Fruit fly (Drosophila melanogaster) whole organism, embryonic: ENCODE results near the gene CG8851.
A peak's percentile ranks its signal among the peaks of the same experiment; 100 is the strongest.

ENCODE experiments used
- Ada2b ChIP-seq: fragments of 200-800 bp; sonication (Bioruptor generic); IDR thresholded peaks from 2 replicates; pipeline ENCODE4 v1.3.6; 2022; ENCODE audit warnings: missing biosample characterization, missing genetic modification characterization
- B-H2 ChIP-seq: fragments of 200-800 bp; sonication (Bioruptor generic); optimal IDR thresholded peaks from 2 replicates; lab custom pipeline; 2018; ENCODE audit warnings: missing biosample characterization, mild to moderate bottlenecking, missing genetic modification characterization
- Bgb ChIP-seq: fragments of 200-800 bp; sonication (Bioruptor generic); IDR thresholded peaks from 2 replicates; pipeline ENCODE4 v1.3.6; 2022; ENCODE audit warnings: missing biosample characterization, missing genetic modification characterization; ENCODE audit not compliant: partially characterized antibody
- CG10147 ChIP-seq: fragments of 200-800 bp; sonication (Bioruptor generic); optimal IDR thresholded peaks from 2 replicates; lab custom pipeline; 2019; ENCODE audit warnings: missing biosample characterization, mild to moderate bottlenecking, missing genetic modification characterization, moderate library complexity
- CG10274 ChIP-seq: fragments of 200-800 bp; sonication (Bioruptor generic); optimal IDR thresholded peaks from 3 replicates; lab custom pipeline; 2017; ENCODE audit warnings: missing biosample characterization, mild to moderate bottlenecking, missing genetic modification characterization
- CG10366 ChIP-seq: fragments of 200-800 bp; sonication (Bioruptor generic); IDR thresholded peaks from 2 replicates; pipeline ENCODE4 v1.3.6; 2022; ENCODE audit warnings: missing biosample characterization, missing genetic modification characterization
- CG11093 ChIP-seq: fragments of 200-800 bp; sonication (Bioruptor generic); IDR thresholded peaks from 3 replicates; pipeline ENCODE4 v1.3.6; 2022; ENCODE audit warnings: missing biosample characterization, missing genetic modification characterization
- CG11456 ChIP-seq: fragments of 200-800 bp; sonication (Bioruptor generic); IDR thresholded peaks from 3 replicates; pipeline ENCODE4 v1.3.6; 2022; ENCODE audit warnings: missing biosample characterization, missing genetic modification characterization
- CG12659 ChIP-seq: fragments of 200-800 bp; sonication (Bioruptor generic); optimal IDR thresholded peaks from 3 replicates; lab custom pipeline; 2017; ENCODE audit warnings: mild to moderate bottlenecking, missing biosample characterization, missing genetic modification reagents, missing genetic modification characterization
- CG14441 ChIP-seq: fragments of 200-800 bp; sonication (Bioruptor generic); IDR thresholded peaks from 2 replicates; pipeline ENCODE4 v1.3.6; 2022; ENCODE audit warnings: missing biosample characterization, missing genetic modification characterization
- CG1603 ChIP-seq: fragments of 200-800 bp; sonication (Bioruptor generic); optimal IDR thresholded peaks from 2 replicates; lab custom pipeline; 2019; ENCODE audit warnings: missing biosample characterization, mild to moderate bottlenecking, missing genetic modification characterization, moderate library complexity
- CG17802 ChIP-seq: fragments of 200-800 bp; sonication (Bioruptor generic); optimal IDR thresholded peaks from 2 replicates; lab custom pipeline; 2018; ENCODE audit warnings: missing biosample characterization, mild to moderate bottlenecking, missing genetic modification characterization, moderate library complexity
- CG18619 ChIP-seq: fragments of 200-800 bp; sonication (Bioruptor generic); optimal IDR thresholded peaks from 3 replicates; lab custom pipeline; 2017; ENCODE audit warnings: missing biosample characterization, mild to moderate bottlenecking, missing genetic modification characterization
- CG3163 ChIP-seq: fragments of 200-800 bp; sonication (Bioruptor generic); optimal IDR thresholded peaks from 3 replicates; lab custom pipeline; 2016; ENCODE audit warnings: missing biosample characterization, missing genetic modification characterization
- CG32767 ChIP-seq: fragments of 200-800 bp; sonication (Bioruptor generic); IDR thresholded peaks from 2 replicates; pipeline ENCODE4 v1.3.6; 2022; ENCODE audit warnings: missing biosample characterization, missing genetic modification characterization
- CG3407 ChIP-seq: fragments of 200-800 bp; sonication (Bioruptor generic); optimal IDR thresholded peaks from 2 replicates; lab custom pipeline; 2018; ENCODE audit warnings: missing biosample characterization, mild to moderate bottlenecking, missing genetic modification characterization
- CG4360 ChIP-seq: fragments of 200-800 bp; sonication (Bioruptor generic); IDR thresholded peaks from 2 replicates; pipeline ENCODE4 v1.3.6; 2022; ENCODE audit warnings: missing biosample characterization, missing genetic modification characterization
- CG4424 ChIP-seq: fragments of 200-800 bp; sonication (Bioruptor generic); optimal IDR thresholded peaks from 3 replicates; lab custom pipeline; 2016; ENCODE audit warnings: missing biosample characterization, missing genetic modification characterization
- CG6765 ChIP-seq: fragments of 200-800 bp; sonication (Bioruptor generic); optimal IDR thresholded peaks from 3 replicates; lab custom pipeline; 2017; ENCODE audit warnings: missing biosample characterization, mild to moderate bottlenecking, missing genetic modification characterization
- CG6813 ChIP-seq: fragments of 200-800 bp; sonication (Bioruptor generic); optimal IDR thresholded peaks from 2 replicates; lab custom pipeline; 2017; ENCODE audit warnings: missing biosample characterization, missing genetic modification characterization, mild to moderate bottlenecking, moderate library complexity, missing genetic modification reagents
- CG7839 ChIP-seq: fragments of 200-800 bp; sonication (Bioruptor generic); optimal IDR thresholded peaks from 3 replicates; lab custom pipeline; 2018; ENCODE audit warnings: missing biosample characterization, mild to moderate bottlenecking, missing genetic modification characterization, moderate library complexity
- CG8281 ChIP-seq: fragments of 200-800 bp; sonication (Bioruptor generic); optimal IDR thresholded peaks from 2 replicates; lab custom pipeline; 2018; ENCODE audit warnings: missing biosample characterization, mild to moderate bottlenecking, missing genetic modification characterization, moderate library complexity
- CG9932 ChIP-seq: fragments of 200-800 bp; sonication (Bioruptor generic); IDR thresholded peaks from 2 replicates; pipeline ENCODE4 v1.3.6; 2022; ENCODE audit warnings: missing biosample characterization, missing genetic modification characterization
- Dad ChIP-seq: fragments of 200-800 bp; sonication (Bioruptor generic); optimal IDR thresholded peaks from 3 replicates; lab custom pipeline; 2016; ENCODE audit warnings: missing biosample characterization, missing genetic modification characterization
- Dfd ChIP-seq, 2 experiments: fragments of >200 bp; optimal IDR thresholded peaks; 2 replicates each; lab custom pipeline; 2017; ENCODE audit warnings: missing biosample characterization in 2 of 2, missing genetic modification characterization in 2 of 2
- Fer2 ChIP-seq: fragments of 200-800 bp; sonication (Bioruptor generic); optimal IDR thresholded peaks from 2 replicates; lab custom pipeline; 2018; ENCODE audit warnings: missing biosample characterization, mild to moderate bottlenecking, missing genetic modification characterization, moderate library complexity
- HLH4C ChIP-seq: fragments of 200-800 bp; sonication (Bioruptor generic); IDR thresholded peaks from 3 replicates; pipeline ENCODE4 v1.3.6; 2022; ENCODE audit warnings: missing biosample characterization, missing genetic modification characterization; ENCODE audit not compliant: partially characterized antibody
- Hmr ChIP-seq: fragments of 200-800 bp; sonication (Bioruptor generic); optimal IDR thresholded peaks from 3 replicates; lab custom pipeline; 2017; ENCODE audit warnings: mild to moderate bottlenecking, missing biosample characterization, missing genetic modification reagents, missing genetic modification characterization
- Lpt ChIP-seq: fragments of >200 bp; optimal IDR thresholded peaks from 2 replicates; lab custom pipeline; 2018; ENCODE audit warnings: missing biosample characterization, missing genetic modification characterization
- NC2β ChIP-seq: fragments of 200-800 bp; sonication (Bioruptor generic); optimal IDR thresholded peaks from 2 replicates; lab custom pipeline; 2016; ENCODE audit warnings: missing biosample characterization, missing genetic modification characterization
- Oaz ChIP-seq: fragments of 200-800 bp; sonication (Bioruptor generic); IDR thresholded peaks from 2 replicates; pipeline ENCODE4 v1.3.6; 2022; ENCODE audit warnings: missing biosample characterization, missing genetic modification characterization
- Ptx1 ChIP-seq: fragments of 200-800 bp; sonication (Bioruptor generic); IDR thresholded peaks from 2 replicates; pipeline ENCODE4 v1.3.6; 2022; ENCODE audit warnings: missing biosample characterization, missing genetic modification characterization
- Sin3A ChIP-seq: fragments of >200 bp; optimal IDR thresholded peaks from 2 replicates; lab custom pipeline; 2018
- Sry-δ ChIP-seq: fragments of 200-800 bp; sonication (Bioruptor generic); optimal IDR thresholded peaks from 2 replicates; lab custom pipeline; 2016; ENCODE audit warnings: missing biosample characterization, missing genetic modification characterization
- YL-1 ChIP-seq: fragments of 200-800 bp; sonication (Bioruptor generic); optimal IDR thresholded peaks from 3 replicates; lab custom pipeline; 2017; ENCODE audit warnings: missing biosample characterization, mild to moderate bottlenecking, missing genetic modification characterization
- ato ChIP-seq: fragments of 200-800 bp; sonication (Bioruptor generic); IDR thresholded peaks from 2 replicates; pipeline ENCODE4 v1.3.6; 2022; ENCODE audit warnings: missing biosample characterization, missing genetic modification characterization; ENCODE audit not compliant: partially characterized antibody
- dysf ChIP-seq: fragments of 200-800 bp; sonication (Bioruptor generic); IDR thresholded peaks from 3 replicates; pipeline ENCODE4 v1.3.6; 2022; ENCODE audit warnings: missing biosample characterization, missing genetic modification characterization
- fd96Cb ChIP-seq: fragments of 200-800 bp; sonication (Bioruptor generic); optimal IDR thresholded peaks from 2 replicates; lab custom pipeline; 2018; ENCODE audit warnings: missing biosample characterization, mild to moderate bottlenecking, missing genetic modification characterization, moderate library complexity
- gsb-n ChIP-seq: fragments of 200-800 bp; sonication (Bioruptor generic); optimal IDR thresholded peaks from 3 replicates; lab custom pipeline; 2018; ENCODE audit warnings: missing biosample characterization, mild to moderate bottlenecking, missing genetic modification characterization
- lab ChIP-seq: fragments of 200-800 bp; sonication (Bioruptor generic); optimal IDR thresholded peaks from 3 replicates; lab custom pipeline; 2017; ENCODE audit warnings: missing biosample characterization, missing genetic modification characterization, mild to moderate bottlenecking, moderate library complexity, missing genetic modification reagents
- lilli ChIP-seq: fragments of 200-800 bp; sonication (Bioruptor generic); optimal IDR thresholded peaks from 3 replicates; lab custom pipeline; 2016; ENCODE audit warnings: missing biosample characterization, missing genetic modification characterization
- lmd ChIP-seq: fragments of 200-800 bp; sonication (Bioruptor generic); IDR thresholded peaks from 2 replicates; pipeline ENCODE4 v1.3.6; 2022; ENCODE audit warnings: missing biosample characterization, missing genetic modification characterization
- luna ChIP-seq: fragments of 200-800 bp; sonication (Bioruptor generic); optimal IDR thresholded peaks from 2 replicates; lab custom pipeline; 2016; ENCODE audit warnings: missing biosample characterization, missing genetic modification characterization
- mirr ChIP-seq: fragments of 200-800 bp; sonication (Bioruptor generic); optimal IDR thresholded peaks from 3 replicates; lab custom pipeline; 2018; ENCODE audit warnings: missing biosample characterization, mild to moderate bottlenecking, missing genetic modification characterization
- nmo ChIP-seq: fragments of 200-800 bp; sonication (Bioruptor generic); optimal IDR thresholded peaks from 2 replicates; lab custom pipeline; 2018; ENCODE audit warnings: missing biosample characterization, mild to moderate bottlenecking, missing genetic modification characterization, moderate library complexity
- org-1 ChIP-seq: fragments of 200-800 bp; sonication (Bioruptor generic); optimal IDR thresholded peaks from 2 replicates; lab custom pipeline; 2017; ENCODE audit warnings: missing biosample characterization, missing genetic modification characterization
- schlank ChIP-seq: fragments of 200-800 bp; sonication (Bioruptor generic); optimal IDR thresholded peaks from 2 replicates; lab custom pipeline; 2018; ENCODE audit warnings: missing biosample characterization, mild to moderate bottlenecking, missing genetic modification characterization
- sens-2 ChIP-seq: fragments of 200-800 bp; sonication (Bioruptor generic); IDR thresholded peaks from 2 replicates; pipeline ENCODE4 v1.3.6; 2022; ENCODE audit warnings: missing biosample characterization, missing genetic modification characterization
- sisA ChIP-seq: fragments of 200-800 bp; sonication (Bioruptor generic); IDR thresholded peaks from 2 replicates; pipeline ENCODE4 v1.3.6; 2022; ENCODE audit warnings: missing biosample characterization, missing genetic modification characterization
- tio ChIP-seq: fragments of 200-800 bp; sonication (Bioruptor generic); optimal IDR thresholded peaks from 2 replicates; lab custom pipeline; 2017; ENCODE audit warnings: missing biosample characterization, missing genetic modification characterization, inconsistent platforms
- zf30C ChIP-seq: fragments of 200-800 bp; sonication (Bioruptor generic); optimal IDR thresholded peaks from 3 replicates; lab custom pipeline; 2018; ENCODE audit warnings: missing biosample characterization, mild to moderate bottlenecking, missing genetic modification characterization

Gene CG8851

dm6 chr2L:3475948-3476347 lies 43.5 kb upstream of the CG8851 start (continued):
- TF ChIP-seq CG12659 (GFP tag; lab: Kevin White, UChicago) (peak; percentile 70), sens-2 (no peak), Ptx1 (GFP tag; lab: Robert Waterston, UW) (peak; percentile 82), CG3163 (GFP tag; lab: Kevin White, UChicago) (no peak), CG11093 (GFP tag; lab: Robert Waterston, UW) (no peak), lab (peak; percentile 70), Hmr (peak; percentile 73), nmo (GFP tag; lab: Kevin White, UChicago) (peak; percentile 70), CG6813 (peak; percentile 30), Sin3A (lab: Kevin White, UChicago) (no peak), CG3407 (GFP tag; lab: Kevin White, UChicago) (peak; percentile 6), Fer2 (tag; lab: Kevin White, UChicago) (peak; percentile 27), CG8281 (no peak), CG4360 (no peak), schlank (tag; lab: Kevin White, UChicago) (peak; percentile 38), CG11456 (GFP tag; lab: Robert Waterston, UW) (0 out of 3 replicates have a peak, but pooled peaks have one; percentile 62), B-H2 (GFP tag; lab: Kevin White, UChicago) (no peak), sisA (GFP tag; lab: Robert Waterston, UW) (peak; percentile 44), Sry-δ (GFP tag; lab: Kevin White, UChicago) (no peak), CG10366 (GFP tag; lab: Robert Waterston, UW) (no peak), CG1603 (tag; lab: Kevin White, UChicago) (peak; percentile 51), Dad (GFP tag; lab: Kevin White, UChicago) (no peak), Oaz (no peak; the same call in none of the 2 replicates), HLH4C (GFP tag; lab: Robert Waterston, UW) (no peak), CG32767 (GFP tag; lab: Robert Waterston, UW) (peak; percentile 46; the same call in 1 of the 2 replicates), gsb-n (no peak), lilli (peak; percentile 71), YL-1 (GFP tag; lab: Kevin White, UChicago) (no peak), NC2β (GFP tag; lab: Kevin White, UChicago) (no peak), org-1 (GFP tag; lab: Kevin White, UChicago) (peak; percentile 73), CG9932 (GFP tag; lab: Robert Waterston, UW) (peak; percentile 65), Lpt (GFP tag; lab: Kevin White, UChicago) (no peak), CG10274 (GFP tag; lab: Kevin White, UChicago) (peak; percentile 48), Ada2b (GFP tag; lab: Robert Waterston, UW) (peak; percentile 57; the same call in 1 of the 2 replicates), tio (GFP tag; lab: Kevin White, UChicago) (peak; percentile 12), CG4424 (GFP tag; lab: Kevin White, UChicago) (peak; percentile 71), lmd (GFP tag; lab: Robert Waterston, UW) (peak; percentile 76), luna (no peak), Bgb (GFP tag; lab: Robert Waterston, UW) (no peak), zf30C (GFP tag; lab: Kevin White, UChicago) (no peak), mirr (GFP tag; lab: Kevin White, UChicago) (no peak), CG7839 (peak; percentile 81), dysf (GFP tag; lab: Robert Waterston, UW) (peak; percentile 83), CG18619 (peak; percentile 82), CG17802 (tag; lab: Kevin White, UChicago) (no peak), CG10147 (GFP tag; lab: Kevin White, UChicago) (peak; percentile 68), fd96Cb (tag; lab: Kevin White, UChicago) (peak; percentile 65), ato (GFP tag; lab: Robert Waterston, UW) (no peak), CG14441 (GFP tag; lab: Robert Waterston, UW) (0 out of 2 replicates have a peak, but pooled peaks have one; percentile 54), CG6765 (GFP tag; lab: Kevin White, UChicago) (peak; percentile 65), Dfd (GFP tag; optimal IDR thresholded peaks at IDR 0.05; lab: Kevin White, UChicago) (no peak)
